Fruit fly (Drosophila melanogaster): ENCODE results near the gene CG14535.

DNA sequence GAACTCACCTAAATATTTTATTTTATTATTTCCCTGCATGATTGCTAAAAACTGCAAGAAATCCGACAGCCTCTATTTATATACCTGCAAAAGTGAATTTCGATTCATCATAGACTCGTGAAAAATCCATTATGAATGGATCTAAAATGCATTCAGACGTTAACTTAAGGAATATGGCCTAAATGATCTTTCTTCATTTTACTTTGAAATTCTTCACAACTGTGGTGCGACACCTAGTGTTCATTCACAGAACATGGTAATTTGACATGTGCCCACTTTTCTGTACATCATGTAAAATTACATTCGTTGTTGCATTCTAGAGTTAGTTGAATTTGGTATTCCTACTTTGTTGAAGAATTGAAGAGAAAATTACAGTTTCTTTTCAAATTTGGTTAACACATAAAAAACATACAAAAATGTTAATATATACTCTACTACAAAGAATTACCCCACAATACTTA lies 35.4 kb upstream of the CG14535 start, which contains the start of gene Spn28Db:
- no peak for TF ChIP-seq psq (optimal IDR thresholded peaks at IDR 0.05)
- TF ChIP-seq ttk (optimal IDR thresholded peaks at IDR 0.05) = no peak
- TF ChIP-seq insv (optimal IDR thresholded peaks at IDR 0.05) = no peak
- TF ChIP-seq Myc (optimal IDR thresholded peaks at IDR 0.05) = no peak
- TF ChIP-seq h (optimal IDR thresholded peaks at IDR 0.05) = no peak
- TF ChIP-seq Sin3A (optimal IDR thresholded peaks at IDR 0.05) = no peak

Measured in Kc167 (cell line).